Fruit fly (Drosophila melanogaster): Measurements from ENCODE around the gene CG9915.

- TF ChIP-seq fd96Ca (GFP tag; IDR thresholded peaks at IDR 0.05) (no peak), CG10348 (GFP tag; IDR thresholded peaks at IDR 0.05) (no peak), gl (tag; optimal IDR thresholded peaks at IDR 0.05) (no peak), CG15710 (tag; optimal IDR thresholded peaks at IDR 0.05) (no peak), rn (GFP tag; IDR thresholded peaks at IDR 0.05) (no peak)
Measured at dm6 chrX:16292646-16293045, 20.3 kb downstream of the CG9915 start.

Data from whole organism, pupa.